Fruit fly (Drosophila melanogaster): ENCODE measurements around the gene Cbp80.

The Cbp80 gene

DNA sequence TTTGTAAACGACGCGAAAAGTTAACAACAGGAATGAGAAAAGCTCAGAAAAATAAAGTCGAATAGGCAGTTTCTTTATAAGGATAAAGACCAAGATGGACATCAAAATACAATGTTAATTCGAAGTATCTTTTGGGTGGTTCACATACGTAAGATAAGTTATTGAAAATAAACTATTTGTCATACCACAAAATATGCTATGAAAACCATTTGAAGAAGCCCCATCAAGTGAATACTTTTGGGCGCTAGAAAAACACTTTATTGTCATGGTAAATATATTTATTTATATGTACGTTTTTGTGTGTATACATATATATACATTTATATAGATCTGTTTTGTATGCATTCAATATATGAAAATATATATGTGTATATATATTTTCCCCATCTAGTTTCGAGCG lies 8.1 kb downstream of the Cbp80 start:
- TF ChIP-seq CG8290 (GFP tag; optimal IDR thresholded peaks at IDR 0.05), result no peak
- TF ChIP-seq CG8290 (tag; optimal IDR thresholded peaks at IDR 0.05), result no peak

DNA sequence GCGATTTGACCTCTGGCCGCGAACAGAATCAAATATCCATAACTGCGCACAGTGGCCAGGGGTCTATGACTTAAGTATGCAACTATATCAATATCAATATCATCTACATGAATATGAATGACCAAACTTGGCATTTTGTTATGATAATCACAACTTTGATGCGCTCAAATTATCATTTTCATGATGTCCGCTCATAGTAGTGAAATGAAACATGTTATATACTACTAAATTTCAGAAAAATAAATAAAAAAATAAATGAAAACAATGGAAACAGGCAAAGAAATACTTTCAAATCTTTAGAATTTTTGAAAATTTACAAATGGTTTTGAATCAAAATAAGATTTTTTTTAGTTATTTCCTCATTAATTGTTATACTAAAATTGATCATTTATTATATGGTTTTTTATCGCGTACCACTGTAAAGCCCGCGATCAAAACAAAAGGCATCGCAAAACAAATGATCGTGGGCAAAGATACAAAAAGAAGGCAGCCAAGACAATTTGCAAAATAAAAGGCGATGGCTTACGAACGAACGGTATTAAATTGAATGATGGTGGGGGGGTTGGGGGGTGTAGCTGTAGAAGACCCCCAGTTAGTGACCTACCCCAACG lies 10.9 kb downstream of the Cbp80 start:
- no peak for TF ChIP-seq D19A (tag; optimal IDR thresholded peaks at IDR 0.05)

- TF ChIP-seq CG8290 (GFP tag; optimal IDR thresholded peaks at IDR 0.05) (no peak), CG8290 (tag; optimal IDR thresholded peaks at IDR 0.05) (no peak), zfh2 (GFP tag; optimal IDR thresholded peaks at IDR 0.05) (no peak), sqz (GFP tag; optimal IDR thresholded peaks at IDR 0.05) (peak; percentile 47), nom (GFP tag; optimal IDR thresholded peaks at IDR 0.05) (peak; percentile 69), CG10431 (GFP tag; optimal IDR thresholded peaks at IDR 0.05) (no peak), hkb (optimal IDR thresholded peaks at IDR 0.05) (no peak), hkb (GFP tag; IDR thresholded peaks at IDR 0.05) (no peak)
Measured at dm6 chrX:4664107-4664506, 14.3 kb downstream of the Cbp80 start.

- TF ChIP-seq CG7963 (GFP tag; IDR thresholded peaks at IDR 0.05; ENCODE audit: partially characterized antibody) (no peak), wdn (GFP tag; IDR thresholded peaks at IDR 0.05) (peak; percentile 98), CG3726 (GFP tag; IDR thresholded peaks at IDR 0.05) (peak; percentile 94), HLH3B (GFP tag; IDR thresholded peaks at IDR 0.05) (peak; percentile 97), slbo (GFP tag; IDR thresholded peaks at IDR 0.05) (peak; percentile 99), CG4282 (GFP tag; optimal IDR thresholded peaks at IDR 0.05) (peak; percentile 96), chinmo (GFP tag; IDR thresholded peaks at IDR 0.05; ENCODE audit: partially characterized antibody) (peak; percentile 81; the same call in 1 of the 4 replicates), CG8359 (GFP tag; optimal IDR thresholded peaks at IDR 0.05; ENCODE audit: borderline replicate concordance) (peak; percentile 89), CG8281 (tag; optimal IDR thresholded peaks at IDR 0.05) (peak; percentile 88), ERR (GFP tag; optimal IDR thresholded peaks at IDR 0.05) (peak; percentile 97), CG15011 (GFP tag; optimal IDR thresholded peaks at IDR 0.05) (peak; percentile 94), CG12942 (GFP tag; optimal IDR thresholded peaks at IDR 0.05) (peak; percentile 96), dan (GFP tag; IDR thresholded peaks at IDR 0.05) (peak; percentile 67; the same call in 1 of the 2 replicates), Sry-β (GFP tag; optimal IDR thresholded peaks at IDR 0.05) (peak; percentile 28), CG7839 (tag; optimal IDR thresholded peaks at IDR 0.05) (peak; percentile 98), Tbp (GFP tag; optimal IDR thresholded peaks at IDR 0.05) (no peak), lov (optimal IDR thresholded peaks at IDR 0.05) (no peak), lov (GFP tag; IDR thresholded peaks at IDR 0.05) (peak; percentile 93), CG31441 (GFP tag; IDR thresholded peaks at IDR 0.05) (peak; percentile 96), CG31365 (tag; optimal IDR thresholded peaks at IDR 0.05) (peak; percentile 92), Ptx1 (GFP tag; IDR thresholded peaks at IDR 0.05) (peak; percentile 98), Hey (tag; optimal IDR thresholded peaks at IDR 0.05) (peak; percentile 91), corto (GFP tag; optimal IDR thresholded peaks at IDR 0.05) (peak; percentile 88), ssp (GFP tag; IDR thresholded peaks at IDR 0.05) (peak; percentile 90), gro (GFP tag; optimal IDR thresholded peaks at IDR 0.05) (peak; percentile 98), Chrac-16 (GFP tag; optimal IDR thresholded peaks at IDR 0.05) (peak; percentile 97), CG1647 (GFP tag; optimal IDR thresholded peaks at IDR 0.05) (peak; percentile 97), Ada2b (GFP tag; IDR thresholded peaks at IDR 0.05) (peak; percentile 98), gcm (GFP tag; optimal IDR thresholded peaks at IDR 0.05) (peak; percentile 96), CG14710 (tag; optimal IDR thresholded peaks at IDR 0.05) (peak; percentile 89), vvl (GFP tag; IDR thresholded peaks at IDR 0.05) (peak; percentile 98), fd102C (GFP tag; optimal IDR thresholded peaks at IDR 0.05) (peak; percentile 5), insv (GFP tag; optimal IDR thresholded peaks at IDR 0.05) (peak in 1 of 2 experiments; percentile 79), jing (GFP tag; optimal IDR thresholded peaks at IDR 0.05) (peak; percentile 96), CG11456 (GFP tag; IDR thresholded peaks at IDR 0.05) (peak; percentile 98)
Measured at dm6 chrX:4666650-4667360, 17.0 kb downstream of the Cbp80 start, which contains the start of gene CG3009. CG3009 (minus strand) TSS chrX:4666700.
